Fruit fly (Drosophila melanogaster) whole organism, wandering third instar larva: ENCODE data around the gene CG15545.

Experiments used
- Hr78 ChIP-seq: fragments of >200 bp; optimal IDR thresholded peaks from 2 replicates; lab custom pipeline; 2017; ENCODE audit warnings: missing biosample characterization, missing genetic modification characterization
- Vsx2 ChIP-seq: fragments of 200-300, 225-300 bp; sonication (Bioruptor generic); optimal IDR thresholded peaks from 2 replicates; lab custom pipeline; 2018; ENCODE audit warnings: missing biosample characterization, missing genetic modification characterization; ENCODE audit not compliant: partially characterized antibody
- br ChIP-seq: fragments of 200-800 bp; sonication (Bioruptor generic); optimal IDR thresholded peaks from 2 replicates; lab custom pipeline; 2016; ENCODE audit warnings: missing biosample characterization, missing genetic modification characterization
- brk ChIP-seq: fragments of 200-800 bp; sonication (Bioruptor generic); optimal IDR thresholded peaks from 2 replicates; lab custom pipeline; 2016; ENCODE audit warnings: missing biosample characterization, mild to moderate bottlenecking, missing genetic modification characterization
- dmrt93B ChIP-seq: fragments of 200-800 bp; sonication (Bioruptor generic); optimal IDR thresholded peaks from 2 replicates; lab custom pipeline; 2018; ENCODE audit warnings: missing biosample characterization, mild to moderate bottlenecking, missing genetic modification characterization
- ey ChIP-seq: fragments of 200-800 bp; sonication (Bioruptor generic); optimal IDR thresholded peaks from 2 replicates; lab custom pipeline; 2016; ENCODE audit warnings: missing biosample characterization, missing genetic modification characterization
- foxo ChIP-seq, 2 experiments: fragments of 200-800 bp; sonication (Bioruptor generic); optimal IDR thresholded peaks; 2 replicates in 1 of 2; 3 replicates in 1 of 2; lab custom pipeline; 2016 to 2017; ENCODE audit warnings: missing biosample characterization in 2 of 2, missing genetic modification characterization in 2 of 2
- fru ChIP-seq: fragments of 200-800 bp; sonication (Bioruptor generic); optimal IDR thresholded peaks from 3 replicates; lab custom pipeline; 2016; ENCODE audit warnings: missing biosample characterization, mild to moderate bottlenecking, missing genetic modification characterization
- h ChIP-seq: fragments of 200-800 bp; sonication (Bioruptor generic); optimal IDR thresholded peaks from 3 replicates; lab custom pipeline; 2016; ENCODE audit warnings: missing biosample characterization, mild to moderate bottlenecking, missing genetic modification characterization
- lola ChIP-seq: fragments of >200 bp; optimal IDR thresholded peaks from 2 replicates; lab custom pipeline; 2017; ENCODE audit warnings: missing biosample characterization, missing genetic modification characterization
- sage ChIP-seq: fragments of 200-800 bp; sonication (Bioruptor generic); optimal IDR thresholded peaks from 2 replicates; lab custom pipeline; 2016; ENCODE audit warnings: missing biosample characterization, mild to moderate bottlenecking, missing genetic modification characterization
- tai ChIP-seq: sonication (Bioruptor generic); optimal IDR thresholded peaks from 2 replicates; lab custom pipeline; 2016; ENCODE audit warnings: missing biosample characterization, missing genetic modification characterization
- usp ChIP-seq: fragments of >200 bp; optimal IDR thresholded peaks from 2 replicates; lab custom pipeline; 2017; ENCODE audit warnings: missing biosample characterization, missing genetic modification characterization
- woc ChIP-seq: sonication (Bioruptor generic); optimal IDR thresholded peaks from 2 replicates; lab custom pipeline; 2016; ENCODE audit warnings: missing biosample characterization, mild to moderate bottlenecking, missing genetic modification characterization

DNA sequence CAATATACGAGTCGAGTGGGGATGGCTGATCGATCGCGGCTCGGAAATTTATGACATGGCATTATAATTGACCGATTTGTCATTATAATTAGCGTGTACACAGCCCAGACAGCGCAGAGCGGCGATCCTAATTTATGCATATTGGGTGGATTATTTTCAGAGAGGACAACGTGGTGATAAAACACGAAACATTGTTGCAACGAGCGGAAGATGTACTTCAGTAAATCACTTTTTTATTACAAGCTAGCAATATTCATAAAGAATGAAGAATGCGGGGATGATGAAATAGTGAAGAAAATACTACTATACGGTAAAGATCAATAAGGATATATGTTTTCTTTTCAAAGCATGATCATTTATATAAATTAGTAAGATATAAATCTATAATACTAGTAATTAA is 27.7 kb downstream of the CG15545 start:
- TF ChIP-seq h (GFP tag; lab: Kevin White, UChicago), result no peak
- no peak for TF ChIP-seq sage (GFP tag; lab: Kevin White, UChicago)
- no peak for TF ChIP-seq brk (GFP tag; lab: Kevin White, UChicago)
- no peak for TF ChIP-seq foxo (GFP tag; optimal IDR thresholded peaks at IDR 0.05; lab: Kevin White, UChicago)
- no peak for TF ChIP-seq fru (GFP tag; lab: Kevin White, UChicago)
- TF ChIP-seq Hr78 (GFP tag; lab: Kevin White, UChicago), result no peak
- no peak for TF ChIP-seq dmrt93B
- no peak for TF ChIP-seq Vsx2 (GFP tag; lab: Kevin White, UChicago)
- TF ChIP-seq woc (GFP tag; lab: Kevin White, UChicago), result no peak
- TF ChIP-seq ey, result no peak
- TF ChIP-seq lola, result no peak
- TF ChIP-seq usp (GFP tag; lab: Kevin White, UChicago), result no peak
- no peak for TF ChIP-seq br
- no peak for TF ChIP-seq tai (GFP tag; lab: Kevin White, UChicago)
